1 fruit fly cellular context compared by ENCODE assay signal in genomic region chr3R:26008892-26009539, dm6.
TF ChIP-seq lines count a peak whose summit lies in the region.

No protein-coding gene starts in this region.

TF ChIP-seq in whole organism, embryonic, 481 proteins besides CTCF, POLR2A, EP300 and RAD21 (continued from another document and continues in another):
- TF ChIP-seq CG1832 (GFP tag; optimal IDR thresholded peaks at IDR 0.05; lab: Kevin White, UChicago) (no peak), CG11398 (GFP tag; optimal IDR thresholded peaks at IDR 0.05; lab: Kevin White, UChicago) (peak; percentile 84), tx (GFP tag; optimal IDR thresholded peaks at IDR 0.05; lab: Kevin White, UChicago) (peak; percentile 87), chif (GFP tag; optimal IDR thresholded peaks at IDR 0.05; lab: Kevin White, UChicago) (peak; percentile 84 to 89), HLH4C (GFP tag; IDR thresholded peaks at IDR 0.05; lab: Robert Waterston, UW; ENCODE audit: partially characterized antibody) (no peak), PHDP (tag; optimal IDR thresholded peaks at IDR 0.05; lab: Kevin White, UChicago) (peak; percentile 91), ems (GFP tag; optimal IDR thresholded peaks at IDR 0.05; lab: Kevin White, UChicago) (peak; percentile 86), chn (GFP tag; optimal IDR thresholded peaks at IDR 0.05; lab: Kevin White, UChicago) (peak; percentile 89), CG2120 (GFP tag; optimal IDR thresholded peaks at IDR 0.05; lab: Kevin White, UChicago) (peak; percentile 85), B-H1 (GFP tag; IDR thresholded peaks at IDR 0.05; lab: Robert Waterston, UW) (peak; percentile 77), CG13123 (GFP tag; optimal IDR thresholded peaks at IDR 0.05; lab: Kevin White, UChicago) (peak; percentile 54), Dp (GFP tag; optimal IDR thresholded peaks at IDR 0.05; lab: Kevin White, UChicago) (no peak), CG30020 (tag; optimal IDR thresholded peaks at IDR 0.05; lab: Kevin White, UChicago) (peak; percentile 60), kay (GFP tag; optimal IDR thresholded peaks at IDR 0.05; lab: Kevin White, UChicago) (peak; percentile 82), rib (GFP tag; IDR thresholded peaks at IDR 0.05; lab: Robert Waterston, UW) (no peak), zen2 (GFP tag; IDR thresholded peaks at IDR 0.05; lab: Robert Waterston, UW; ENCODE audit: partially characterized antibody) (no peak), vvl (GFP tag; IDR thresholded peaks at IDR 0.05; lab: Robert Waterston, UW) (peak; percentile 90), CG4820 (GFP tag; optimal IDR thresholded peaks at IDR 0.05; lab: Kevin White, UChicago) (peak; percentile 81), CG9797 (GFP tag; optimal IDR thresholded peaks at IDR 0.05; lab: Kevin White, UChicago) (peak; percentile 17), insv (GFP tag; optimal IDR thresholded peaks at IDR 0.05; lab: Kevin White, UChicago) (no peak), CG7357 (GFP tag; IDR thresholded peaks at IDR 0.05; lab: Robert Waterston, UW) (peak; percentile 74; the same call in 2 of the 3 replicates), wor (GFP tag; IDR thresholded peaks at IDR 0.05; lab: Robert Waterston, UW) (peak; percentile 73), fd3F (GFP tag; optimal IDR thresholded peaks at IDR 0.05; lab: Kevin White, UChicago) (peak; percentile 76), pros (GFP tag; optimal IDR thresholded peaks at IDR 0.05; lab: Kevin White, UChicago) (no peak), CG7963 (GFP tag; IDR thresholded peaks at IDR 0.05; lab: Robert Waterston, UW; ENCODE audit: partially characterized antibody) (no peak), CG17612 (GFP tag; IDR thresholded peaks at IDR 0.05; lab: Robert Waterston, UW) (no peak), Sox100B (GFP tag; optimal IDR thresholded peaks at IDR 0.05; lab: Kevin White, UChicago) (peak; percentile 89), C15 (GFP tag; IDR thresholded peaks at IDR 0.05; lab: Robert Waterston, UW) (peak; percentile 49; the same call in 1 of the 3 replicates), CG17912 (GFP tag; optimal IDR thresholded peaks at IDR 0.05; lab: Kevin White, UChicago) (no peak), ind (GFP tag; optimal IDR thresholded peaks at IDR 0.05; lab: Kevin White, UChicago) (peak; percentile 87), CG13894 (tag; optimal IDR thresholded peaks at IDR 0.05; lab: Kevin White, UChicago) (no peak), CG15514 (GFP tag; optimal IDR thresholded peaks at IDR 0.05; lab: Kevin White, UChicago) (peak; percentile 46), CG8944 (GFP tag; optimal IDR thresholded peaks at IDR 0.05; lab: Kevin White, UChicago) (peak; percentile 79), CG16815 (GFP tag; optimal IDR thresholded peaks at IDR 0.05; lab: Kevin White, UChicago) (peak; percentile 72), Hr51 (GFP tag; optimal IDR thresholded peaks at IDR 0.05; lab: Kevin White, UChicago) (peak; percentile 72 to 91), fd64A (GFP tag; optimal IDR thresholded peaks at IDR 0.05; lab: Kevin White, UChicago) (peak; percentile 82), Chrac-16 (GFP tag; optimal IDR thresholded peaks at IDR 0.05; lab: Kevin White, UChicago) (peak; percentile 81), mirr (GFP tag; optimal IDR thresholded peaks at IDR 0.05; lab: Kevin White, UChicago) (no peak), CG3847 (GFP tag; IDR thresholded peaks at IDR 0.05; lab: Robert Waterston, UW) (peak; percentile 81), CG16779 (GFP tag; IDR thresholded peaks at IDR 0.05; lab: Robert Waterston, UW) (peak; percentile 45; the same call in 1 of the 2 replicates), zf30C (GFP tag; optimal IDR thresholded peaks at IDR 0.05; lab: Kevin White, UChicago) (peak; percentile 76), Dfd (GFP tag; optimal IDR thresholded peaks at IDR 0.05; lab: Kevin White, UChicago) (no peak), CG11723 (GFP tag; optimal IDR thresholded peaks at IDR 0.05; lab: Kevin White, UChicago) (peak; percentile 79), CG34422 (GFP tag; IDR thresholded peaks at IDR 0.05; lab: Robert Waterston, UW) (peak; percentile 80), Gug (GFP tag; IDR thresholded peaks at IDR 0.05; lab: Robert Waterston, UW) (peak; percentile 81), fd96Cb (tag; optimal IDR thresholded peaks at IDR 0.05; lab: Kevin White, UChicago) (peak; percentile 87), MTF-1 (GFP tag; optimal IDR thresholded peaks at IDR 0.05; lab: Kevin White, UChicago; ENCODE audit: borderline replicate concordance) (peak; percentile 52), Jarid2 (GFP tag; optimal IDR thresholded peaks at IDR 0.05; lab: Kevin White, UChicago) (peak; percentile 53), oc (tag; optimal IDR thresholded peaks at IDR 0.05; lab: Kevin White, UChicago) (peak; percentile 78), usp (GFP tag; optimal IDR thresholded peaks at IDR 0.05; lab: Kevin White, UChicago) (no peak), Lpt (GFP tag; optimal IDR thresholded peaks at IDR 0.05; lab: Kevin White, UChicago) (no peak), CG11695 (GFP tag; IDR thresholded peaks at IDR 0.05; lab: Robert Waterston, UW) (peak; percentile 88), Hand (GFP tag; optimal IDR thresholded peaks at IDR 0.05; lab: Kevin White, UChicago) (peak; percentile 47), tll (GFP tag; optimal IDR thresholded peaks at IDR 0.05; lab: Kevin White, UChicago) (no peak), tgo (GFP tag; IDR thresholded peaks at IDR 0.05; lab: Robert Waterston, UW) (peak; percentile 88), CG18476 (GFP tag; optimal IDR thresholded peaks at IDR 0.05; lab: Kevin White, UChicago) (peak; percentile 76), slp2 (GFP tag; optimal IDR thresholded peaks at IDR 0.05; lab: Kevin White, UChicago) (peak; percentile 68), CG2129 (GFP tag; IDR thresholded peaks at IDR 0.05; lab: Robert Waterston, UW; ENCODE audit: partially characterized antibody) (no peak), NK7.1 (GFP tag; optimal IDR thresholded peaks at IDR 0.05; lab: Kevin White, UChicago) (peak; percentile 80), gsb-n (tag; optimal IDR thresholded peaks at IDR 0.05; lab: Kevin White, UChicago) (peak; percentile 83), CG7786 (GFP tag; optimal IDR thresholded peaks at IDR 0.05; lab: Kevin White, UChicago) (peak; percentile 84), mam (GFP tag; optimal IDR thresholded peaks at IDR 0.05; lab: Kevin White, UChicago) (peak; percentile 87), CG1647 (GFP tag; optimal IDR thresholded peaks at IDR 0.05; lab: Kevin White, UChicago) (peak; percentile 65), NfI (GFP tag; optimal IDR thresholded peaks at IDR 0.05; lab: Kevin White, UChicago) (peak; percentile 84), Neu2 (GFP tag; optimal IDR thresholded peaks at IDR 0.05; lab: Kevin White, UChicago; ENCODE audit: borderline replicate concordance) (no peak), CG4707 (GFP tag; optimal IDR thresholded peaks at IDR 0.05; lab: Kevin White, UChicago) (peak; percentile 77), CG4404 (GFP tag; IDR thresholded peaks at IDR 0.05; lab: Robert Waterston, UW) (peak; percentile 72; the same call in 1 of the 2 replicates), pho (GFP tag; optimal IDR thresholded peaks at IDR 0.05; lab: Kevin White, UChicago) (peak; percentile 84), CG1792 (GFP tag; optimal IDR thresholded peaks at IDR 0.05; lab: Kevin White, UChicago) (peak; percentile 70), CG10274 (GFP tag; optimal IDR thresholded peaks at IDR 0.05; lab: Kevin White, UChicago) (peak; percentile 66), CG10147 (GFP tag; optimal IDR thresholded peaks at IDR 0.05; lab: Kevin White, UChicago) (peak; percentile 84), CG34376 (GFP tag; optimal IDR thresholded peaks at IDR 0.05; lab: Kevin White, UChicago) (no peak), her (GFP tag; optimal IDR thresholded peaks at IDR 0.05; lab: Kevin White, UChicago) (peak; percentile 69), phol (tag; optimal IDR thresholded peaks at IDR 0.05; lab: Kevin White, UChicago) (peak; percentile 92), CG3163 (GFP tag; optimal IDR thresholded peaks at IDR 0.05; lab: Kevin White, UChicago) (peak; percentile 53), CG10543 (GFP tag; optimal IDR thresholded peaks at IDR 0.05; lab: Kevin White, UChicago) (no peak), CG7839 (tag; optimal IDR thresholded peaks at IDR 0.05; lab: Kevin White, UChicago) (peak; percentile 93), pzg (GFP tag; optimal IDR thresholded peaks at IDR 0.05; lab: Kevin White, UChicago) (no peak), CG30431 (GFP tag; optimal IDR thresholded peaks at IDR 0.05; lab: Kevin White, UChicago) (peak; percentile 69), CG6689 (GFP tag; IDR thresholded peaks at IDR 0.05; lab: Robert Waterston, UW) (peak; percentile 89), vnd (GFP tag; IDR thresholded peaks at IDR 0.05; lab: Robert Waterston, UW; ENCODE audit: partially characterized antibody) (no peak), prd (optimal IDR thresholded peaks at IDR 0.05; lab: Kevin White, UChicago) (no peak), prd (GFP tag; IDR thresholded peaks at IDR 0.05; lab: Robert Waterston, UW) (peak; percentile 87), CG5953 (GFP tag; IDR thresholded peaks at IDR 0.05; lab: Robert Waterston, UW) (peak; percentile 75), otp (GFP tag; IDR thresholded peaks at IDR 0.05; lab: Robert Waterston, UW) (peak; percentile 48; the same call in 1 of the 3 replicates), Nf-YA (GFP tag; IDR thresholded peaks at IDR 0.05; lab: Robert Waterston, UW) (peak; percentile 60; the same call in 1 of the 2 replicates), Atf6 (GFP tag; IDR thresholded peaks at IDR 0.05; lab: Robert Waterston, UW) (peak; percentile 76), ken (GFP tag; IDR thresholded peaks at IDR 0.05; lab: Robert Waterston, UW) (peak; percentile 84), gsb (GFP tag; IDR thresholded peaks at IDR 0.05; lab: Robert Waterston, UW) (peak; percentile 78), CrebB (tag; optimal IDR thresholded peaks at IDR 0.05; lab: Kevin White, UChicago) (peak; percentile 83), h (optimal IDR thresholded peaks at IDR 0.05; lab: Kevin White, UChicago) (no peak), org-1 (GFP tag; optimal IDR thresholded peaks at IDR 0.05; lab: Kevin White, UChicago) (peak; percentile 77), Sox102F (GFP tag; optimal IDR thresholded peaks at IDR 0.05; lab: Kevin White, UChicago) (peak; percentile 93), Oaz (GFP tag; IDR thresholded peaks at IDR 0.05; lab: Robert Waterston, UW) (peak; percentile 69), cato (GFP tag; optimal IDR thresholded peaks at IDR 0.05; lab: Kevin White, UChicago; ENCODE audit: borderline replicate concordance) (peak; percentile 69), CG11504 (tag; optimal IDR thresholded peaks at IDR 0.05; lab: Kevin White, UChicago) (peak; percentile 93), psq (GFP tag; optimal IDR thresholded peaks at IDR 0.05; lab: Kevin White, UChicago) (peak; percentile 69), inv (GFP tag; IDR thresholded peaks at IDR 0.05; lab: Robert Waterston, UW; ENCODE audit: partially characterized antibody) (no peak), CG31441 (GFP tag; IDR thresholded peaks at IDR 0.05; lab: Robert Waterston, UW) (peak; percentile 93), esg (GFP tag; conservative IDR thresholded peaks at IDR 0.05; lab: Robert Waterston, UW) (peak; percentile 91), ara (GFP tag; IDR thresholded peaks at IDR 0.05; lab: Robert Waterston, UW) (peak; percentile 84), twi (tag; optimal IDR thresholded peaks at IDR 0.05; lab: Kevin White, UChicago) (peak; percentile 72), ssp (GFP tag; IDR thresholded peaks at IDR 0.05; lab: Robert Waterston, UW) (peak; percentile 75), HLH3B (GFP tag; IDR thresholded peaks at IDR 0.05; lab: Robert Waterston, UW) (peak; percentile 90), gem (tag; optimal IDR thresholded peaks at IDR 0.05; lab: Kevin White, UChicago) (peak; percentile 94), ac (GFP tag; optimal IDR thresholded peaks at IDR 0.05; lab: Kevin White, UChicago) (no peak), Nf-YB (GFP tag; optimal IDR thresholded peaks at IDR 0.05; lab: Kevin White, UChicago) (peak; percentile 69), Mad (GFP tag; optimal IDR thresholded peaks at IDR 0.05; lab: Kevin White, UChicago) (peak; percentile 87), nau (GFP tag; optimal IDR thresholded peaks at IDR 0.05; lab: Kevin White, UChicago) (peak; percentile 76), vfl (GFP tag; optimal IDR thresholded peaks at IDR 0.05; lab: Kevin White, UChicago) (peak; percentile 69), CG11560 (tag; IDR thresholded peaks at IDR 0.05; lab: Robert Waterston, UW) (peak; percentile 58; the same call in 1 of the 3 replicates), pnt (GFP tag; optimal IDR thresholded peaks at IDR 0.05; lab: Kevin White, UChicago) (peak; percentile 79), lab (GFP tag; optimal IDR thresholded peaks at IDR 0.05; lab: Kevin White, UChicago) (peak; percentile 88), z (GFP tag; IDR thresholded peaks at IDR 0.05; lab: Robert Waterston, UW) (no peak), Med (GFP tag; lab: Kevin White, UChicago) (peak; percentile 98), CG9215 (GFP tag; IDR thresholded peaks at IDR 0.05; lab: Robert Waterston, UW) (peak; percentile 72), Blimp-1 (GFP tag; optimal IDR thresholded peaks at IDR 0.05; lab: Kevin White, UChicago) (peak; percentile 90), CG18619 (GFP tag; optimal IDR thresholded peaks at IDR 0.05; lab: Kevin White, UChicago) (peak; percentile 83), H2.0 (GFP tag; IDR thresholded peaks at IDR 0.05; lab: Robert Waterston, UW) (peak; percentile 88), seq (GFP tag; IDR thresholded peaks at IDR 0.05; lab: Robert Waterston, UW) (peak; percentile 86), Dbx (GFP tag; IDR thresholded peaks at IDR 0.05; lab: Robert Waterston, UW) (peak; percentile 80; the same call in 2 of the 3 replicates), Myb (GFP tag; optimal IDR thresholded peaks at IDR 0.05; lab: Kevin White, UChicago) (peak; percentile 53), YL-1 (GFP tag; optimal IDR thresholded peaks at IDR 0.05; lab: Kevin White, UChicago) (no peak), MESR4 (GFP tag; optimal IDR thresholded peaks at IDR 0.05; lab: Kevin White, UChicago) (peak; percentile 36), Bdp1 (GFP tag; optimal IDR thresholded peaks at IDR 0.05; lab: Kevin White, UChicago) (peak; percentile 76), maf-S (GFP tag; optimal IDR thresholded peaks at IDR 0.05; lab: Kevin White, UChicago) (peak; percentile 63), Ptx1 (GFP tag; IDR thresholded peaks at IDR 0.05; lab: Robert Waterston, UW) (peak; percentile 94), CG17186 (GFP tag; optimal IDR thresholded peaks at IDR 0.05; lab: Kevin White, UChicago) (peak; percentile 42), Optix (GFP tag; IDR thresholded peaks at IDR 0.05; lab: Robert Waterston, UW) (peak; percentile 76), shn (GFP tag; optimal IDR thresholded peaks at IDR 0.05; lab: Kevin White, UChicago) (peak; percentile 77), tup (GFP tag; optimal IDR thresholded peaks at IDR 0.05; lab: Kevin White, UChicago) (peak; percentile 72)
